Worm (Caenorhabditis elegans): ENCODE data around the gene M60.6.

The M60.6 gene

ce11 chrX:8203684-8204083, 48.6 kb downstream of the M60.6 start, which contains the start of gene C17H11.6:
Gene C17H11.6, minus strand, starts transcription at chrX:8203784.
- TF ChIP-seq mab-5 (tag; optimal IDR thresholded peaks at IDR 0.05): no peak
- TF ChIP-seq aly-2 (tag; optimal IDR thresholded peaks at IDR 0.05): no peak
- no peak for TF ChIP-seq elt-3 (tag; optimal IDR thresholded peaks at IDR 0.05)
- no peak for TF ChIP-seq fos-1 (tag; optimal IDR thresholded peaks at IDR 0.05)
- TF ChIP-seq sem-4 (tag; optimal IDR thresholded peaks at IDR 0.05): no peak
- TF ChIP-seq unc-39 (tag; optimal IDR thresholded peaks at IDR 0.05): no peak
- TF ChIP-seq ama-1 (optimal IDR thresholded peaks at IDR 0.05): no peak
- TF ChIP-seq blmp-1 (tag; optimal IDR thresholded peaks at IDR 0.05; ENCODE audit: insufficient read depth): no peak
- no peak for TF ChIP-seq nhr-25 (tag; optimal IDR thresholded peaks at IDR 0.05)
- TF ChIP-seq lin-13 (GFP tag; optimal IDR thresholded peaks at IDR 0.05): no peak
- no peak for TF ChIP-seq nhr-11 (tag; optimal IDR thresholded peaks at IDR 0.05)
- TF ChIP-seq lin-11 (tag; optimal IDR thresholded peaks at IDR 0.05): no peak
- TF ChIP-seq ZK546.5 (tag; optimal IDR thresholded peaks at IDR 0.05): no peak
- TF ChIP-seq lin-39 (tag; optimal IDR thresholded peaks at IDR 0.05): no peak
- TF ChIP-seq zag-1 (tag; optimal IDR thresholded peaks at IDR 0.05): no peak

- TF ChIP-seq R02D3.7 (tag; optimal IDR thresholded peaks at IDR 0.05) (no peak), nhr-25 (tag; optimal IDR thresholded peaks at IDR 0.05) (peak; percentile 8)
Observed at ce11 chrX:8201210-8201609, 51.0 kb downstream of the M60.6 start.

- peak; percentile 84 for TF ChIP-seq blmp-1 (tag; optimal IDR thresholded peaks at IDR 0.05; ENCODE audit: insufficient read depth)
- TF ChIP-seq mab-5 (tag; optimal IDR thresholded peaks at IDR 0.05): no peak
- TF ChIP-seq unc-39 (tag; optimal IDR thresholded peaks at IDR 0.05): no peak
- TF ChIP-seq ceh-82 (tag; optimal IDR thresholded peaks at IDR 0.05): no peak
- TF ChIP-seq ztf-11 (tag; optimal IDR thresholded peaks at IDR 0.05): no peak
- TF ChIP-seq sem-4 (tag; optimal IDR thresholded peaks at IDR 0.05): peak; percentile 2
- TF ChIP-seq mdl-1 (tag; optimal IDR thresholded peaks at IDR 0.05): no peak
- TF ChIP-seq ztf-4 (tag; optimal IDR thresholded peaks at IDR 0.05): no peak
- TF ChIP-seq egl-27 (tag; optimal IDR thresholded peaks at IDR 0.05): no peak
- TF ChIP-seq gmeb-1 (tag; optimal IDR thresholded peaks at IDR 0.05): no peak
- TF ChIP-seq snpc-4 (tag; optimal IDR thresholded peaks at IDR 0.05): no peak
- no peak for TF ChIP-seq fos-1 (tag; optimal IDR thresholded peaks at IDR 0.05)
- TF ChIP-seq F13H6.1 (tag; optimal IDR thresholded peaks at IDR 0.05): no peak
Observed at ce11 chrX:8200206-8200605, 52.1 kb downstream of the M60.6 start.

Measured in whole organism, L2 larva.